Worm (Caenorhabditis elegans): Measurements from ENCODE around the gene idpp-2.

Gene idpp-2

DNA sequence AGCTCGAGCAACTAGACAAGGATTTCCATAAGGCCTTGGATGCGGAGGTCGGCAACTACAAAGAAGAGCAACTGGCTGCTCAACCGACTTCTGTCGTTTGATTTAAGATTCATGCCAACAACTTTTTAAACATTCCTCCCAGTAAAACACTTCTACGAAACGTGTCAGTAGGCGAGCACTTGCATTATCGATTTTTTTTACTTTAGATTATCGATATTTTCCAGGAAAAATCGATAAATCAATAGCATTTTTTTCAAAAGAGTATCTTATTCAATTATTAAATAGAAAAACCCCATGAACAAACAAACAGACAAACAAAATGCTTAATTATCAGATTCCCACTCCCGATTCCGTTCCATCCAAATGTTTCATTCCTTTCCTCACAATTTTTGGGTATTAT is 41.6 kb downstream of the idpp-2 start:
- TF ChIP-seq him-1 (tag; optimal IDR thresholded peaks at IDR 0.05) (no peak), W03F9.2 (tag; optimal IDR thresholded peaks at IDR 0.05) (no peak), dao-5 (tag; optimal IDR thresholded peaks at IDR 0.05) (no peak)

DNA sequence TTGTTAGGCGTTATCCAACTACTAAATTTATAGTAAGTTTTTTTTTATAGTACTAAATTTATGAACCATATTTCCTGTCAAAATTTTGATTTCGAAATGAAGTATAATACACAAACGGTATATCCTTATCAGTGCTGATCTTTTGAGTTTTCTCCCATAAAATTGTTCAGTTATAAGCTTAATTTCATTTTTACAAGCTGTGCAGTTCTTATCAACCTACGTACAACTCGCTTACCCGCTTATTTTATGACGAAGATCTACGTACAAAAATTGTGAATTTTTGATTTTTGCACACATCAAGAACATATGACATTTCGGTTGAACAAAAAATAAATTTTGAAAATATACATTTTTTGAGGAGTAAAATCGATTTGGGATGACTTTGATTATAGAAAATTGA is 42.6 kb downstream of the idpp-2 start:
- TF ChIP-seq dao-5 (tag; optimal IDR thresholded peaks at IDR 0.05) (no peak), him-1 (tag; optimal IDR thresholded peaks at IDR 0.05) (no peak), W03F9.2 (tag; optimal IDR thresholded peaks at IDR 0.05) (no peak)

DNA sequence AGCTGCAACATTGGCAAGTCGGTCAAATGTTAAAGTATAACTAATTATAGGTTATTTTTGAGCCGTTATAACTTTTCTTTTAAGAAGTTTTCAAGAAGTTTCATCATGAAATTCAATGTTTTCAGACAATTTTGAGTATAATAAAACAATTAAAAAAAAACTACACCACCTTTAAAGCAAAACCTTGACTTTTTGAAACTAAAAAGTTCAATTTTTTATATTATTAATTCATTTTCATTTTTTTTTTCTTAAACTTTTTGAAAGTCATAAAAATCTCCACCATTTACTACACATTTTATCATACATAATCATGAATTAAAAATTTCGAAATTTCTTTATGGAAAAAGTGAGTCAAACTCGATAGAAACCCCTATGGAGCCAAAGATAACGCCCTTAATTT is 43.6 kb downstream of the idpp-2 start, which contains the start of gene B0348.2:
Gene B0348.2, plus strand, starts transcription at position 301 of the 400 bp plus-strand sequence.
- TF ChIP-seq dao-5 (tag; optimal IDR thresholded peaks at IDR 0.05) (no peak), W03F9.2 (tag; optimal IDR thresholded peaks at IDR 0.05) (no peak), him-1 (tag; optimal IDR thresholded peaks at IDR 0.05) (no peak)

DNA sequence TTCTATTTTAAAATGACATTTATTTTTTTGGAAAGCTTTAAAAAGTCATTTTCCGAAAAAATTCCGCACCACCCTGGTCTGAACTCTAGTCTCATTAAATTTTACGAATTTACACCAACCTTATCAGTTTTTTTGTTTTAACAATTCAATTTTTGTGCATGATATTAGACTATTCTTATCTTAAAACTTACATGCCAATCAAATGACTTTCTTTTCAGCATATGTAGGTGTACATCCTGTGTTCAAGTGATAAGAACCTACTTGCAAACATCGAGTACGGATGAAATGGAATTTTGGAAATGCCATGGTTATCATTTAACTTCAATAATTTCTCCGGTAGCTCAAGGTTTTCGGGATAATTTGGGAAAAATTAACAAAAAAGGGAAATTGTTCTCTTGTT is 46.4 kb downstream of the idpp-2 start:
- TF ChIP-seq dao-5 (tag; optimal IDR thresholded peaks at IDR 0.05) (no peak), him-1 (tag; optimal IDR thresholded peaks at IDR 0.05) (no peak), W03F9.2 (tag; optimal IDR thresholded peaks at IDR 0.05) (no peak)

DNA sequence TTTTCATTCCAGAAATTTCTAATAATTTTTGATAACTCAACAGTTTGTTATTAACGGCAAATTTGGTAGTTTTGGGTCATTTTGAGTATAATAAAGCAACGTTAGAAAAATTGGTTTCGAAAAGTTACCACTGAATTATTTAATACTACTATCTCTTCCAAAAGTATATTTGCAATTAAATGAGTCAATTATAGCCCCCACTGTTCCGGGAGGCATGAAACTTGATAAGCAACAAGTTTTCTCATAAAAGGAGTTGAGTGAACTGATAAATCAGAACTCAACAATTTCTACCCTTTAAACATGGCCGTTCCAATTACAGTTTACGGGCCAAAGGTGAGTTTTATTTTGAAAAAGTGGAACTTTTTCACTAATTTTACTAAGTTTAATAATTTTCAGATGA is 47.2 kb downstream of the idpp-2 start, which contains the start of gene B0348.1:
Gene B0348.1, plus strand, starts transcription at position 301 of the 400 bp plus-strand sequence.
- TF ChIP-seq him-1 (tag; optimal IDR thresholded peaks at IDR 0.05) (no peak), dao-5 (tag; optimal IDR thresholded peaks at IDR 0.05) (no peak), W03F9.2 (tag; optimal IDR thresholded peaks at IDR 0.05) (no peak)

DNA sequence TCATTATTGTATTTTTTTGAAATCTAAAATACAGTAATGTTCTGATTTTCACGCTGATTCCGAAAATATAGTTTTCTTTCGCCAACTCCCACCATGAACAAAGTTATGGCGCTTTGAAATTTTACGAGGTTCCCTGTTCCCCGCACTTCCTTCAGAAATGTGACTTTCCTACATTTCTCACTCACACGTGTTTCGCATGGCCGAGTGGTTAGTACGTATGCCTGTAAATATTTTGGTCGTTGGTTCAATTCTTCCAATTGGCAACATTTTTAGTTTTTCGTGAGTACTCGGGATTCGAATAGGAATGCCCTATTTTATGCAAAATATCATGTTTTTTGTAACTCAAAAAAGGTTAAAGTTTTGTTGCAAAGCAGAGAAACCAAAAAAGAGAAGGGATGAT is 51.9 kb downstream of the idpp-2 start:
- TF ChIP-seq W03F9.2 (tag; optimal IDR thresholded peaks at IDR 0.05) (no peak), dao-5 (tag; optimal IDR thresholded peaks at IDR 0.05) (no peak), him-1 (tag; optimal IDR thresholded peaks at IDR 0.05) (no peak)

DNA sequence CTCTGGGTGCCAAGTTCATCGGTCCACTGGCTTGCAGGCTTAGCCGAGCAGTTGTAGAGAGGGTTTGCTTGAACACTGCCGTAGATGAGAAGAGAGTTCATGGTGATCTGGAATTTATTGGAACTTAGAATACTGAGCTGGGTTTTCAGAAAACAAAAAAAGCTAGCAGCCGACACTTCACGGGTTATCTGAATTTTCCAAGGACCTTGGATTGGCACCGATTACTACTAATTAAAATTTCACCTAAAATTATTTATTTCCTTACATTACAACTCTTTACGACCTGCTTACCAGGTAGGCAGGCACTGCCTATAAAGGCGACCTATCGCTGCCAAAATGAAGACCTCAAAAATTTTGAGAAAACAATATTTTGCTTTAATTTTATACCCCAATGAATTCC is 54.5 kb downstream of the idpp-2 start, which contains the start of gene srt-52:
Gene srt-52, minus strand, starts transcription at position 101 of the 400 bp plus-strand sequence.
- TF ChIP-seq W03F9.2 (tag; optimal IDR thresholded peaks at IDR 0.05) (no peak), dao-5 (tag; optimal IDR thresholded peaks at IDR 0.05) (no peak), him-1 (tag; optimal IDR thresholded peaks at IDR 0.05) (no peak)

Measured in whole organism, L4/young adult.